Worm (Caenorhabditis elegans) whole organism, mixed stage, embryonic: ENCODE results near the gene F02C9.2.

Experiments used
- ces-1 ChIP-seq: fragments of 150-350 bp; optimal IDR thresholded peaks from 2 replicates; lab custom pipeline; 2014; ENCODE audit warnings: missing biosample characterization, missing genetic modification reagents, missing genetic modification characterization
- cnd-1 ChIP-seq: fragments of 200-800 bp; sonication (Bioruptor generic); optimal IDR thresholded peaks from 2 replicates; lab custom pipeline; 2018; ENCODE audit warnings: mild to moderate bottlenecking, missing genetic modification characterization, missing compliant biosample characterization
- elt-1 ChIP-seq: sonication (generic microtip); optimal IDR thresholded peaks from 2 replicates; lab custom pipeline; 2017; ENCODE audit warnings: missing genetic modification characterization, mild to moderate bottlenecking, missing compliant biosample characterization, antibody characterized with exemption, moderate library complexity, borderline replicate concordance; ENCODE audit not compliant: insufficient read depth
- elt-3 ChIP-seq: fragments of 150-350 bp; optimal IDR thresholded peaks from 2 replicates; lab custom pipeline; 2014; ENCODE audit warnings: missing biosample characterization, missing genetic modification characterization
- nhr-2 ChIP-seq: fragments of 150-350 bp; optimal IDR thresholded peaks from 2 replicates; lab custom pipeline; 2014; ENCODE audit warnings: missing biosample characterization, missing genetic modification characterization
- nhr-76 ChIP-seq: sonication (generic microtip); optimal IDR thresholded peaks from 2 replicates; lab custom pipeline; 2017; ENCODE audit warnings: missing biosample characterization, missing genetic modification characterization
- unc-62 ChIP-seq: fragments of 150-350 bp; optimal IDR thresholded peaks from 2 replicates; lab custom pipeline; 2014; ENCODE audit warnings: missing biosample characterization, missing genetic modification reagents, missing genetic modification characterization

DNA sequence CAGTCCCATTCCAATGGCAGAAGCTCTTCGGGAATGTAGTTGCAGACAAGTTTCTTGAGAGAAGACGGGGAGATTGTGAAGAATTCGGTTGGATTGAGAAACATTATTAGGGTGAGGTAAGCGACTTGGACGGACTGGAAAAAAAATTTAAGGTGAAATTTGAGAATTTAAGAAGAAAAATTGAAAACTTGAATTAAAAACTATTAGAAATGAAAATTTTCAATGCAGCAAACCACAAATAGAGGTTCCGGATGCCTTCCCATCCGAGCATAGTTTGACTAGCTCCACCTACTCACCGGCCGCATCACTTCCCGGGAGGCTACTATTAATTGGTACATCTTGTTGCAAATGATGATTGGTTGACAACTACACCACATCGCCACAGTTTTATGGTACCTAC is 19.8 kb upstream of the F02C9.2 start, which contains the start of gene Y73C8C.8:
- TF ChIP-seq elt-3 (tag; lab: Kevin White, UChicago) (no peak), cnd-1 (tag; lab: Kevin White, UChicago) (no peak), nhr-76 (no peak), ces-1 (no peak), nhr-2 (tag; lab: Kevin White, UChicago) (no peak), elt-1 (tag; lab: Kevin White, UChicago) (no peak), unc-62 (no peak)
